Worm (Caenorhabditis elegans) whole organism, early embryonic: ENCODE results near the gene T27D12.1.
A peak's percentile ranks its signal among the peaks of the same experiment; 100 is the strongest.

Experiments
- B0310.2 ChIP-seq: sonication (generic microtip); optimal IDR thresholded peaks from 2 replicates; lab custom pipeline; 2016; ENCODE audit warnings: mild to moderate bottlenecking, missing genetic modification characterization, missing compliant biosample characterization
- F13C5.2 ChIP-seq: sonication (generic microtip); optimal IDR thresholded peaks from 2 replicates; lab custom pipeline; 2017; ENCODE audit warnings: mild to moderate bottlenecking, missing genetic modification characterization, inconsistent platforms, missing compliant biosample characterization
- aly-1 ChIP-seq: sonication (generic microtip); optimal IDR thresholded peaks from 2 replicates; lab custom pipeline; 2016; ENCODE audit warnings: missing genetic modification characterization, missing compliant biosample characterization
- ama-1 ChIP-seq: fragments of 150-350 bp; optimal IDR thresholded peaks from 2 replicates; lab custom pipeline; 2014
- ceh-13 ChIP-seq: fragments of 200-800 bp; sonication (Bioruptor generic); optimal IDR thresholded peaks from 2 replicates; lab custom pipeline; 2018; ENCODE audit warnings: mild to moderate bottlenecking, missing genetic modification characterization, missing compliant biosample characterization
- ceh-36 ChIP-seq: sonication (generic microtip); optimal IDR thresholded peaks from 2 replicates; lab custom pipeline; 2016; ENCODE audit warnings: missing genetic modification characterization, inconsistent platforms, missing compliant biosample characterization
- ets-7 ChIP-seq: sonication (generic microtip); optimal IDR thresholded peaks from 2 replicates; lab custom pipeline; 2016; ENCODE audit warnings: missing genotype, missing genetic modification characterization, missing compliant biosample characterization
- flt-1 ChIP-seq: fragments of 200-800 bp; sonication (Bioruptor generic); IDR thresholded peaks from 2 replicates; pipeline ENCODE4 v1.3.6; 2022; ENCODE audit warnings: missing genetic modification characterization, missing compliant biosample characterization
- hmbx-1 ChIP-seq: sonication (generic microtip); optimal IDR thresholded peaks from 2 replicates; lab custom pipeline; 2016; ENCODE audit warnings: mild to moderate bottlenecking, missing genetic modification characterization, missing compliant biosample characterization
- hmg-4 ChIP-seq: fragments of 200-800 bp; sonication (Bioruptor generic); optimal IDR thresholded peaks from 2 replicates; lab custom pipeline; 2018; ENCODE audit warnings: mild to moderate bottlenecking, missing genetic modification characterization, missing compliant biosample characterization
- hnd-1 ChIP-seq: sonication (generic microtip); optimal IDR thresholded peaks from 2 replicates; lab custom pipeline; 2016; ENCODE audit warnings: missing genetic modification characterization, missing compliant biosample characterization
- pes-1 ChIP-seq: fragments of 200-800 bp; sonication (Bioruptor generic); IDR thresholded peaks from 2 replicates; pipeline ENCODE4 v1.3.6; 2022; ENCODE audit warnings: missing genetic modification reagents, missing genetic modification characterization, missing compliant biosample characterization
- scrt-1 ChIP-seq: fragments of 200-800 bp; sonication (Bioruptor generic); IDR thresholded peaks from 2 replicates; pipeline ENCODE4 v1.3.6; 2022; ENCODE audit warnings: missing genetic modification characterization, missing compliant biosample characterization
- sea-1 ChIP-seq: fragments of 200-800 bp; sonication (Bioruptor generic); conservative IDR thresholded peaks from 2 replicates; pipeline ENCODE4 v1.3.6; 2022; ENCODE audit warnings: missing genetic modification characterization, missing compliant biosample characterization
- tbx-11 ChIP-seq: fragments of 200-800 bp; sonication (Bioruptor generic); IDR thresholded peaks from 2 replicates; pipeline ENCODE4 v1.3.6; 2022; ENCODE audit warnings: missing genetic modification characterization, missing compliant biosample characterization
- tbx-37 ChIP-seq: fragments of 200-800 bp; sonication (Bioruptor generic); conservative IDR thresholded peaks from 2 replicates; pipeline ENCODE4 v1.3.6; 2022; ENCODE audit warnings: missing genetic modification reagents, missing genetic modification characterization, missing compliant biosample characterization
- tra-4 ChIP-seq: sonication (generic microtip); optimal IDR thresholded peaks from 2 replicates; lab custom pipeline; 2017; ENCODE audit warnings: missing genetic modification characterization, missing compliant biosample characterization

The T27D12.1 gene

ce11 chrII:11813895-11814369 lies 28.5 kb upstream of the T27D12.1 start, which contains the start of gene F43G6.8:
TSS of gene F43G6.8 (minus strand) at chrII:11814092.
- TF ChIP-seq tra-4 (tag; lab: Kevin White, UChicago) (no peak), hmg-4 (peak; percentile 37), ama-1 (lab: Kevin White, UChicago) (no peak)

ce11 chrII:11816014-11816413 lies 26.4 kb upstream of the T27D12.1 start:
- TF ChIP-seq ets-7 (tag; lab: Kevin White, UChicago) (no peak), scrt-1 (no peak), ceh-36 (tag; lab: Kevin White, UChicago) (no peak)

ce11 chrII:11816475-11816874 lies 25.9 kb upstream of the T27D12.1 start, which contains the start of gene pap-3:
TSS of gene pap-3 (minus strand) at chrII:11816575.
- TF ChIP-seq ceh-36 (tag; lab: Kevin White, UChicago) (no peak), hmg-4 (no peak), hmbx-1 (tag; lab: Kevin White, UChicago) (no peak), ets-7 (tag; lab: Kevin White, UChicago) (no peak), tbx-37 (GFP tag; lab: Robert Waterston, UW) (no peak), F13C5.2 (tag; lab: Kevin White, UChicago) (no peak), ceh-13 (GFP tag; lab: Kevin White, UChicago) (no peak), flt-1 (GFP tag; lab: Robert Waterston, UW) (no peak), hnd-1 (tag; lab: Kevin White, UChicago) (no peak), sea-1 (GFP tag; lab: Robert Waterston, UW) (no peak), ama-1 (lab: Kevin White, UChicago) (no peak), scrt-1 (no peak), tra-4 (tag; lab: Kevin White, UChicago) (no peak), aly-1 (tag; lab: Kevin White, UChicago) (no peak), pes-1 (GFP tag; lab: Robert Waterston, UW) (no peak), tbx-11 (no peak), B0310.2 (no peak)

ce11 chrII:11819824-11820223 lies 22.6 kb upstream of the T27D12.1 start, which contains the start of gene Y6D1A.2:
TSS of gene Y6D1A.2 (minus strand) at chrII:11819924.
- TF ChIP-seq hmbx-1 (tag; lab: Kevin White, UChicago), result no peak
- TF ChIP-seq F13C5.2 (tag; lab: Kevin White, UChicago), result no peak
- no peak for TF ChIP-seq tbx-11
- no peak for TF ChIP-seq aly-1 (tag; lab: Kevin White, UChicago)
- TF ChIP-seq hnd-1 (tag; lab: Kevin White, UChicago), result no peak
- TF ChIP-seq pes-1 (GFP tag; lab: Robert Waterston, UW), result no peak
- no peak for TF ChIP-seq hmg-4
- TF ChIP-seq ama-1 (lab: Kevin White, UChicago), result no peak
- TF ChIP-seq sea-1 (GFP tag; lab: Robert Waterston, UW), result no peak
- TF ChIP-seq ets-7 (tag; lab: Kevin White, UChicago), result no peak
- TF ChIP-seq scrt-1, result no peak
- no peak for TF ChIP-seq tbx-37 (GFP tag; lab: Robert Waterston, UW)
- TF ChIP-seq ceh-36 (tag; lab: Kevin White, UChicago), result no peak
- TF ChIP-seq B0310.2, result no peak
- TF ChIP-seq flt-1 (GFP tag; lab: Robert Waterston, UW), result no peak

ce11 chrII:11823566-11824308 lies 18.7 kb upstream of the T27D12.1 start, which contains the start of gene Y6D1A.1:
TSS of gene Y6D1A.1 (minus strand) at chrII:11823616.
- TF ChIP-seq ama-1 (lab: Kevin White, UChicago) (no peak), tra-4 (tag; lab: Kevin White, UChicago) (no peak), hmbx-1 (tag; lab: Kevin White, UChicago) (no peak), tbx-37 (GFP tag; lab: Robert Waterston, UW) (no peak), sea-1 (GFP tag; lab: Robert Waterston, UW) (no peak), F13C5.2 (tag; lab: Kevin White, UChicago) (no peak), aly-1 (tag; lab: Kevin White, UChicago) (no peak), hmg-4 (no peak), hnd-1 (tag; lab: Kevin White, UChicago) (no peak), flt-1 (GFP tag; lab: Robert Waterston, UW) (no peak), tbx-11 (no peak), ceh-36 (tag; lab: Kevin White, UChicago) (no peak), ceh-13 (GFP tag; lab: Kevin White, UChicago) (no peak), pes-1 (GFP tag; lab: Robert Waterston, UW) (no peak), ets-7 (tag; lab: Kevin White, UChicago) (no peak), B0310.2 (no peak)

- TF ChIP-seq scrt-1 (peak; percentile 71), tbx-11 (0 out of 2 replicates have a peak, but pooled peaks have one; percentile 51)
Measured at ce11 chrII:11824673-11825072, 17.7 kb upstream of the T27D12.1 start.

- TF ChIP-seq tbx-11 (no peak), ceh-13 (GFP tag; lab: Kevin White, UChicago) (no peak), aly-1 (tag; lab: Kevin White, UChicago) (no peak), tbx-37 (GFP tag; lab: Robert Waterston, UW) (no peak), sea-1 (GFP tag; lab: Robert Waterston, UW) (no peak), ceh-36 (tag; lab: Kevin White, UChicago) (no peak), flt-1 (GFP tag; lab: Robert Waterston, UW) (no peak), scrt-1 (no peak), F13C5.2 (tag; lab: Kevin White, UChicago) (no peak), hnd-1 (tag; lab: Kevin White, UChicago) (no peak), hmbx-1 (tag; lab: Kevin White, UChicago) (no peak), ets-7 (tag; lab: Kevin White, UChicago) (no peak), B0310.2 (no peak), ama-1 (lab: Kevin White, UChicago) (no peak), tra-4 (tag; lab: Kevin White, UChicago) (no peak), pes-1 (GFP tag; lab: Robert Waterston, UW) (no peak), hmg-4 (no peak)
Measured at ce11 chrII:11829920-11830319, 12.5 kb upstream of the T27D12.1 start, which contains the start of gene pes-5. TSS of gene pes-5 (minus strand) at chrII:11830020.
